Worm (Caenorhabditis elegans) whole organism, L3 larva: ENCODE results near the gene exos-9.

Source experiments
- aly-2 ChIP-seq: fragments of 150-350 bp; optimal IDR thresholded peaks from 2 replicates; lab custom pipeline; 2014; ENCODE audit warnings: missing biosample characterization, missing genetic modification characterization
- ama-1 ChIP-seq: fragments of 150-350 bp; optimal IDR thresholded peaks from 2 replicates; lab custom pipeline; 2018
- ceh-16 ChIP-seq: sonication (generic microtip); optimal IDR thresholded peaks from 2 replicates; lab custom pipeline; 2017; ENCODE audit warnings: missing biosample characterization, missing genetic modification characterization
- egl-27 ChIP-seq: sonication (generic microtip); optimal IDR thresholded peaks from 4 replicates; lab custom pipeline; 2017; ENCODE audit warnings: missing biosample characterization, missing genetic modification reagents, missing genetic modification characterization
- eor-1 ChIP-seq, 2 experiments: fragments of 150-350 bp; optimal IDR thresholded peaks; 2 replicates each; lab custom pipeline; 2014 to 2018; ENCODE audit warnings: missing biosample characterization in 2 of 2, missing genetic modification characterization in 2 of 2
- nfya-1 ChIP-seq: sonication (generic microtip); optimal IDR thresholded peaks from 2 replicates; lab custom pipeline; 2017; ENCODE audit warnings: missing genetic modification characterization, mild to moderate bottlenecking, missing compliant biosample characterization, antibody characterized with exemption, moderate library complexity; ENCODE audit not compliant: insufficient read depth
- nhr-237 ChIP-seq: fragments of 150-350 bp; optimal IDR thresholded peaks from 2 replicates; lab custom pipeline; 2014; ENCODE audit warnings: missing biosample characterization, missing genetic modification characterization

DNA sequence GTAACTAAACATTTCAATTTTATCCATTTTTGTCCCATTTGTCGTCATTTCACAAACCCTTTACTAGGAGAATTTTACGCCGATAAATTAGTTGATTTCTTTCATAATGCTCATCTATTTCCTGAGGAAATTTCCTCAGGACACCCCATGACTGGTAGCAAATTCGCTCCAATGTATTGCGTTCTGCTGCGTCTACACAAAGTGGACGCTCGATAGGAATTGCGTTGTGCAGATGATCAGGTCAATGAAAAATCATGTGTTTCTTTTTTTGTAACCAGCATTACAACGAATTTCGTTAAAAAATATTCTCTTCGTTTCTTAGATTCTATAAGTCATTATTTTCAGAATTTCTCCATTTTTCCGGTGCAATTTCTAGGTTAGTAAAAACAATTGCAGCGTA lies 16.1 kb downstream of the exos-9 start, which contains the start of gene epg-4:
- TF ChIP-seq nhr-237 (tag; lab: Kevin White, UChicago), result no peak
- no peak for TF ChIP-seq ama-1
- peak; percentile 48 for TF ChIP-seq nfya-1
- TF ChIP-seq egl-27, result no peak
- TF ChIP-seq eor-1 (tag; optimal IDR thresholded peaks at IDR 0.05; lab: Kevin White, UChicago), result no peak
- TF ChIP-seq ceh-16 (tag; lab: Kevin White, UChicago), result no peak
- no peak for TF ChIP-seq aly-2
